Worm (Caenorhabditis elegans) whole organism, early embryonic: ENCODE data around the gene C14A11.6.

Experiments
- F13C5.2 ChIP-seq: sonication (generic microtip); optimal IDR thresholded peaks from 2 replicates; lab custom pipeline; 2017; ENCODE audit warnings: mild to moderate bottlenecking, missing genetic modification characterization, inconsistent platforms, missing compliant biosample characterization
- aly-1 ChIP-seq: sonication (generic microtip); optimal IDR thresholded peaks from 2 replicates; lab custom pipeline; 2016; ENCODE audit warnings: missing genetic modification characterization, missing compliant biosample characterization
- ama-1 ChIP-seq: fragments of 150-350 bp; optimal IDR thresholded peaks from 2 replicates; lab custom pipeline; 2014
- ceh-13 ChIP-seq: fragments of 200-800 bp; sonication (Bioruptor generic); optimal IDR thresholded peaks from 2 replicates; lab custom pipeline; 2018; ENCODE audit warnings: mild to moderate bottlenecking, missing genetic modification characterization, missing compliant biosample characterization
- ets-7 ChIP-seq: sonication (generic microtip); optimal IDR thresholded peaks from 2 replicates; lab custom pipeline; 2016; ENCODE audit warnings: missing genotype, missing genetic modification characterization, missing compliant biosample characterization
- flt-1 ChIP-seq: fragments of 200-800 bp; sonication (Bioruptor generic); IDR thresholded peaks from 2 replicates; pipeline ENCODE4 v1.3.6; 2022; ENCODE audit warnings: missing genetic modification characterization, missing compliant biosample characterization
- hmbx-1 ChIP-seq: sonication (generic microtip); optimal IDR thresholded peaks from 2 replicates; lab custom pipeline; 2016; ENCODE audit warnings: mild to moderate bottlenecking, missing genetic modification characterization, missing compliant biosample characterization
- hmg-4 ChIP-seq: fragments of 200-800 bp; sonication (Bioruptor generic); optimal IDR thresholded peaks from 2 replicates; lab custom pipeline; 2018; ENCODE audit warnings: mild to moderate bottlenecking, missing genetic modification characterization, missing compliant biosample characterization
- hnd-1 ChIP-seq: sonication (generic microtip); optimal IDR thresholded peaks from 2 replicates; lab custom pipeline; 2016; ENCODE audit warnings: missing genetic modification characterization, missing compliant biosample characterization
- scrt-1 ChIP-seq: fragments of 200-800 bp; sonication (Bioruptor generic); IDR thresholded peaks from 2 replicates; pipeline ENCODE4 v1.3.6; 2022; ENCODE audit warnings: missing genetic modification characterization, missing compliant biosample characterization
- tbx-11 ChIP-seq: fragments of 200-800 bp; sonication (Bioruptor generic); IDR thresholded peaks from 2 replicates; pipeline ENCODE4 v1.3.6; 2022; ENCODE audit warnings: missing genetic modification characterization, missing compliant biosample characterization
- tbx-37 ChIP-seq: fragments of 200-800 bp; sonication (Bioruptor generic); conservative IDR thresholded peaks from 2 replicates; pipeline ENCODE4 v1.3.6; 2022; ENCODE audit warnings: missing genetic modification reagents, missing genetic modification characterization, missing compliant biosample characterization

DNA sequence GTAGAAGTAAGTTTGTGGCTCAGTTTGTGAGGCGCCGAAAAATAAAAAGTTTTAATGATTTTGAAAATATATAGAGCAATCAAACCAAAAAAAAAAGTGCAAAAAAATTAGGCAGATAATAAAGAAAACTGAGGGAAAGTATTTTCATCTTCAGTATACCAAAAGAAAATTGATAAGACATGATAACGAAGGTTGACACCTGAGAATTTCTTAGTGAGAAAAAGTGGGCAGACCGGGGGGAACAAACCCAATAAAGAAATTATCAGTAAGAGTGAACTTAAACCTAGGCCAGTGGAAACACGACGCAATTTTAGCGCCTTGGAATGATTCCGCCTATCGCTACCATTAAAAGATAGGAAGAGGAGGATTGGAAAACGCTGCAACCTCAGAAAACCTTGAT lies 24.7 kb upstream of the C14A11.6 start:
- TF ChIP-seq ama-1 (lab: Kevin White, UChicago) (no peak), F13C5.2 (no peak), hmbx-1 (tag; lab: Kevin White, UChicago) (no peak), ceh-13 (no peak), tbx-11 (GFP tag; lab: Robert Waterston, UW) (no peak), flt-1 (GFP tag; lab: Robert Waterston, UW) (no peak), ets-7 (tag; lab: Kevin White, UChicago) (no peak), tbx-37 (GFP tag; lab: Robert Waterston, UW) (no peak), aly-1 (tag; lab: Kevin White, UChicago) (no peak), scrt-1 (GFP tag; lab: Robert Waterston, UW) (no peak), hnd-1 (no peak), hmg-4 (GFP tag; lab: Kevin White, UChicago) (no peak)
